Worm (Caenorhabditis elegans): ENCODE results near the gene R07G3.8.

R07G3.8 gene

DNA sequence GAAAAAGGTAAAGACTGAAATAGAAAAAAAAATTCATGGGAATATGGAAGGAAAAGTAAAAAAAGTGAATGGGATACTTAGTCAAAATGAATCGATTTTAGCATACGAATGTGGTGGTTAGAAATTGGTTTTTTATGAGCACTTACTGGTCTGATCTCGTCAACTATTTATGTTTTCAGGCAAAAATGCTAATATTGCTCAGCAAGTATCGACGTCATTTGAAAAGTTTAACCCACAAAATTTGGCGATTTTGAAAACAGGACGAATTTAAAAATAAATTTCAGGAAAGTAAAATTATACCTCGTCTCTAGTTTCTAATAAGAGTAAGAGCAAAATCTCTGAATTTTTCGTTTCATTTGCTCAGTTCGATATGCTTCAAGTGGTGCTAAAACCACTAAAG is 22.9 kb upstream of the R07G3.8 start:
- TF ChIP-seq B0019.2 (GFP tag; conservative IDR thresholded peaks at IDR 0.05): no peak
- TF ChIP-seq madf-3 (GFP tag; IDR thresholded peaks at IDR 0.05): no peak
- no peak for TF ChIP-seq ztf-6 (GFP tag; IDR thresholded peaks at IDR 0.05)
- TF ChIP-seq B0261.1 (tag; optimal IDR thresholded peaks at IDR 0.05): no peak

DNA sequence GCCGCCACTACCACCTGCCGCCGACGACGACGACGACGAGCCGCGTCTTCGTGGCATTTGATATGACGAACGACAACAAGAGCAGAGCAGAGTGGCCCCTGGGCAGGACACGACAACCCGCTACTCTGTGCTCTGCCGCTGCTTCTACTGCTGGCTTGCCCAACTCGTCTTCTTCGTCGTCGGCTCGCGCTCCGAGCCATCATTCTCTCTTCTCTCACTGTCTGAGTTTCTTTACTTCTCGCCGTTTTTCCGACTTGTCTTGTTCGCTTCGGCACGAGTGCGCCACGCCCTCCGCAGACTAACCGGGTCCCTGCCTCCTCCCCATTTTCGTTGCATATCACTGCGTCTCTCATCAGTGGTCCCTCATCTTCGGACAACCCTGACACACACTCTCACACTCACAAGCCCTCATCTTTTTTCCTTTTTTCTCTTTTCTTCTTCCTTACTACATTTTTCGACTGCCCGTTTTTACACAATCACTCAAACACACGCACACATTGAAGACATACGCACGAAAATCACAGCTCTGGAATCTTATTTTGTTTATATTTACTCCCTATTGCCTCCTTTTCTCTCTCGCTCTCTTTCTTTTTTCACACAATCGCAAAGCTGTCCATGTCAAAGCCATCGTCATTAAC is 21.8 kb upstream of the R07G3.8 start:
- TF ChIP-seq nhr-179 (tag; optimal IDR thresholded peaks at IDR 0.05): no peak
- TF ChIP-seq hlh-12 (tag; optimal IDR thresholded peaks at IDR 0.05): no peak
- peak; percentile 43 for TF ChIP-seq ceh-27 (GFP tag; optimal IDR thresholded peaks at IDR 0.05)
- no peak for TF ChIP-seq mel-28 (tag; optimal IDR thresholded peaks at IDR 0.05; ENCODE audit: borderline replicate concordance)
- no peak for TF ChIP-seq hmg-20 (GFP tag; IDR thresholded peaks at IDR 0.05)
- no peak for TF ChIP-seq F57A8.1 (GFP tag; optimal IDR thresholded peaks at IDR 0.05)
- no peak for TF ChIP-seq hsf-1 (GFP tag; IDR thresholded peaks at IDR 0.05)
- 0 out of 2 replicates have a peak, but pooled peaks have one; percentile 27 for TF ChIP-seq mcd-1 (GFP tag; IDR thresholded peaks at IDR 0.05)
- no peak for TF ChIP-seq snpc-4 (GFP tag; optimal IDR thresholded peaks at IDR 0.05)
- peak in 1 of 4 experiments; percentile 10 for TF ChIP-seq snpc-4 (tag; optimal IDR thresholded peaks at IDR 0.05)
- TF ChIP-seq lin-26 (GFP tag; IDR thresholded peaks at IDR 0.05): no peak
- TF ChIP-seq F33H1.4 (GFP tag; IDR thresholded peaks at IDR 0.05): no peak
- TF ChIP-seq cebp-1 (GFP tag; IDR thresholded peaks at IDR 0.05): no peak
- TF ChIP-seq cebp-1 (tag; optimal IDR thresholded peaks at IDR 0.05): peak; percentile 58
- no peak for TF ChIP-seq ets-4 (GFP tag; optimal IDR thresholded peaks at IDR 0.05)
- TF ChIP-seq F22D6.2 (tag; optimal IDR thresholded peaks at IDR 0.05): no peak
- TF ChIP-seq lin-35 (GFP tag; optimal IDR thresholded peaks at IDR 0.05): peak in 1 of 3 experiments; percentile 46
- TF ChIP-seq dox-1 (GFP tag; IDR thresholded peaks at IDR 0.05): 0 out of 2 replicates have a peak, but pooled peaks have one; percentile 14
- peak; percentile 93 for TF ChIP-seq zfh-2 (GFP tag; conservative IDR thresholded peaks at IDR 0.05)
- TF ChIP-seq efl-1 (GFP tag; optimal IDR thresholded peaks at IDR 0.05): no peak
- no peak for TF ChIP-seq snpc-1.1 (tag; optimal IDR thresholded peaks at IDR 0.05; ENCODE audit: insufficient read depth)
- TF ChIP-seq ceh-100 (GFP tag; IDR thresholded peaks at IDR 0.05): no peak
- no peak for TF ChIP-seq aptf-2 (GFP tag; conservative IDR thresholded peaks at IDR 0.05)
- no peak for TF ChIP-seq B0336.3 (GFP tag; IDR thresholded peaks at IDR 0.05)
- no peak for TF ChIP-seq bed-1 (GFP tag; IDR thresholded peaks at IDR 0.05)
- TF ChIP-seq snpc-1.3 (tag; optimal IDR thresholded peaks at IDR 0.05; ENCODE audit: insufficient read depth): no peak
- no peak for TF ChIP-seq lag-1 (GFP tag; IDR thresholded peaks at IDR 0.05)
- no peak for TF ChIP-seq repo-1 (tag; optimal IDR thresholded peaks at IDR 0.05)
- TF ChIP-seq attf-5 (GFP tag; optimal IDR thresholded peaks at IDR 0.05): peak; percentile 37
- TF ChIP-seq lin-40 (tag; optimal IDR thresholded peaks at IDR 0.05): peak; percentile 32
- TF ChIP-seq unc-62 (GFP tag; optimal IDR thresholded peaks at IDR 0.05): no peak
- TF ChIP-seq nhr-80 (tag; optimal IDR thresholded peaks at IDR 0.05): no peak
- no peak for TF ChIP-seq snpc-3.4 (tag; optimal IDR thresholded peaks at IDR 0.05)
- no peak for TF ChIP-seq mxl-1 (tag; optimal IDR thresholded peaks at IDR 0.05)
- peak; percentile 84 for TF ChIP-seq egrh-3 (GFP tag; IDR thresholded peaks at IDR 0.05)
- TF ChIP-seq rcor-1 (GFP tag; IDR thresholded peaks at IDR 0.05): peak; percentile 35; the same call in 1 of the 2 replicates
- peak; percentile 60 for TF ChIP-seq K12H6.12 (tag; optimal IDR thresholded peaks at IDR 0.05)
- TF ChIP-seq hmg-1.2 (GFP tag; IDR thresholded peaks at IDR 0.05): peak; percentile 38; the same call in 1 of the 2 replicates
- no peak for TF ChIP-seq cebp-2 (GFP tag; IDR thresholded peaks at IDR 0.05)

All from whole organism, young adult.